Worm (Caenorhabditis elegans): Measurements from ENCODE around the gene srj-33.

ce11 chrV:9907205-9907604, 30.1 kb downstream of the srj-33 start:
- TF ChIP-seq med-1 (GFP tag; optimal IDR thresholded peaks at IDR 0.05; ENCODE audit: insufficient read depth) (no peak), T22C8.4 (GFP tag; IDR thresholded peaks at IDR 0.05) (no peak)
